Worm (Caenorhabditis elegans) whole organism, L4/young adult: ENCODE results near the gene math-39.

Experiments
- dao-5 ChIP-seq: sonication (generic microtip); optimal IDR thresholded peaks from 2 replicates; lab custom pipeline; 2016; ENCODE audit warnings: missing genotype, missing genetic modification characterization, moderate library complexity, missing compliant biosample characterization
- him-1 ChIP-seq: sonication (generic microtip); optimal IDR thresholded peaks from 2 replicates; lab custom pipeline; 2016; ENCODE audit warnings: missing genotype, missing genetic modification reagents, missing genetic modification characterization, missing compliant biosample characterization

DNA sequence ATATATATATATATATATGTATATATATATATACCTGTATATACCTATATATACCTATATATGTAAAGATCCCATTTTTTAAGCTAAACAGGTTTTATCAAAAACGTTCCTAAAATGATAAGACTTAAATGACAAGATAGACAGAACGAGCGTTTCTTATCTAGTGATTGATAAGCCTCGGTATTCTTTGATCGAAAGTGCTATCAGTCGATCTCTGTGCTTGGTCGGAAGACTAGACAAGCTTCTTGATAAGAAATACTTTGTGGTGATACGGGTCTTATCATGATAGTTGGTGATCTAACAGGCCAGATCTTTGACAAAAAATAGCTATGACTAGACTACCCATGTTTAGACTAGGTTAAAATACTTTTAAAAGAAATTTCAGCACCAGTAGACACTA is 19.6 kb downstream of the math-39 start:
- no peak for TF ChIP-seq him-1
- TF ChIP-seq dao-5 (tag; lab: Kevin White, UChicago), result no peak
